Fruit fly (Drosophila melanogaster): ENCODE measurements around the gene CG2871.

DNA sequence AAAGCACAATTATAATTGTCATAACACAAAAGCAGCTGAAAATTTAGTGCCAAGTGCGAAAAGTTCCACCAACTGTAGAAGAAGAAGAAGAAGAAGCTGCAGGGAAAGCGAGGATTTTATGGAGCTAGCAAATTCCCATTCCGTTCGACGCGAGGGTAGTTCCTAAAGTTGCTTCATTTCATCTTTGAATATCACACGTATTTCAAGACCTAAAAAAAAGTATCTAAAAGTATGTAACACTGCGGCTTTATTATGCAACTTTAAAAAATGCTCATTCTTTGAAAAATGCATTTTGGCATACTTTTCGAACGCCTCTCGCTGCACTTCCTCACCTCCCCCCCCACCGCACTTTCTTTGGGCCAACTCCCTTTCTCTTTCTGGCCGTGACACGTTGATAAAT, 30.7 kb upstream of the CG2871 start:
- TF ChIP-seq Ets98B (GFP tag; IDR thresholded peaks at IDR 0.05) (no peak), CG8159 (tag; optimal IDR thresholded peaks at IDR 0.05) (no peak), CG10348 (GFP tag; IDR thresholded peaks at IDR 0.05) (no peak), Snoo (tag; optimal IDR thresholded peaks at IDR 0.05) (no peak), Pif1A (GFP tag; optimal IDR thresholded peaks at IDR 0.05) (no peak), EcR (GFP tag; optimal IDR thresholded peaks at IDR 0.05) (no peak), D1 (tag; optimal IDR thresholded peaks at IDR 0.05) (no peak), Pif1B (GFP tag; optimal IDR thresholded peaks at IDR 0.05) (no peak), gl (tag; optimal IDR thresholded peaks at IDR 0.05) (no peak), CG8301 (tag; optimal IDR thresholded peaks at IDR 0.05) (no peak)

All from whole organism, pupa.